Worm (Caenorhabditis elegans) whole organism, early embryonic: ENCODE data around the gene T07F12.1.

ENCODE experiments used
- B0310.2 ChIP-seq: sonication (generic microtip); optimal IDR thresholded peaks from 2 replicates; lab custom pipeline; 2016; ENCODE audit warnings: mild to moderate bottlenecking, missing genetic modification characterization, missing compliant biosample characterization
- F13C5.2 ChIP-seq: sonication (generic microtip); optimal IDR thresholded peaks from 2 replicates; lab custom pipeline; 2017; ENCODE audit warnings: mild to moderate bottlenecking, missing genetic modification characterization, inconsistent platforms, missing compliant biosample characterization
- aly-1 ChIP-seq: sonication (generic microtip); optimal IDR thresholded peaks from 2 replicates; lab custom pipeline; 2016; ENCODE audit warnings: missing genetic modification characterization, missing compliant biosample characterization
- ama-1 ChIP-seq: fragments of 150-350 bp; optimal IDR thresholded peaks from 2 replicates; lab custom pipeline; 2014
- ceh-13 ChIP-seq: fragments of 200-800 bp; sonication (Bioruptor generic); optimal IDR thresholded peaks from 2 replicates; lab custom pipeline; 2018; ENCODE audit warnings: mild to moderate bottlenecking, missing genetic modification characterization, missing compliant biosample characterization
- ceh-36 ChIP-seq: sonication (generic microtip); optimal IDR thresholded peaks from 2 replicates; lab custom pipeline; 2016; ENCODE audit warnings: missing genetic modification characterization, inconsistent platforms, missing compliant biosample characterization
- ets-7 ChIP-seq: sonication (generic microtip); optimal IDR thresholded peaks from 2 replicates; lab custom pipeline; 2016; ENCODE audit warnings: missing genotype, missing genetic modification characterization, missing compliant biosample characterization
- flt-1 ChIP-seq: fragments of 200-800 bp; sonication (Bioruptor generic); IDR thresholded peaks from 2 replicates; pipeline ENCODE4 v1.3.6; 2022; ENCODE audit warnings: missing genetic modification characterization, missing compliant biosample characterization
- hmbx-1 ChIP-seq: sonication (generic microtip); optimal IDR thresholded peaks from 2 replicates; lab custom pipeline; 2016; ENCODE audit warnings: mild to moderate bottlenecking, missing genetic modification characterization, missing compliant biosample characterization
- hmg-4 ChIP-seq: fragments of 200-800 bp; sonication (Bioruptor generic); optimal IDR thresholded peaks from 2 replicates; lab custom pipeline; 2018; ENCODE audit warnings: mild to moderate bottlenecking, missing genetic modification characterization, missing compliant biosample characterization
- hnd-1 ChIP-seq: sonication (generic microtip); optimal IDR thresholded peaks from 2 replicates; lab custom pipeline; 2016; ENCODE audit warnings: missing genetic modification characterization, missing compliant biosample characterization
- pes-1 ChIP-seq: fragments of 200-800 bp; sonication (Bioruptor generic); IDR thresholded peaks from 2 replicates; pipeline ENCODE4 v1.3.6; 2022; ENCODE audit warnings: missing genetic modification reagents, missing genetic modification characterization, missing compliant biosample characterization
- scrt-1 ChIP-seq: fragments of 200-800 bp; sonication (Bioruptor generic); IDR thresholded peaks from 2 replicates; pipeline ENCODE4 v1.3.6; 2022; ENCODE audit warnings: missing genetic modification characterization, missing compliant biosample characterization
- sea-1 ChIP-seq: fragments of 200-800 bp; sonication (Bioruptor generic); conservative IDR thresholded peaks from 2 replicates; pipeline ENCODE4 v1.3.6; 2022; ENCODE audit warnings: missing genetic modification characterization, missing compliant biosample characterization
- tbx-11 ChIP-seq: fragments of 200-800 bp; sonication (Bioruptor generic); IDR thresholded peaks from 2 replicates; pipeline ENCODE4 v1.3.6; 2022; ENCODE audit warnings: missing genetic modification characterization, missing compliant biosample characterization
- tbx-37 ChIP-seq: fragments of 200-800 bp; sonication (Bioruptor generic); conservative IDR thresholded peaks from 2 replicates; pipeline ENCODE4 v1.3.6; 2022; ENCODE audit warnings: missing genetic modification reagents, missing genetic modification characterization, missing compliant biosample characterization
- tra-4 ChIP-seq: sonication (generic microtip); optimal IDR thresholded peaks from 2 replicates; lab custom pipeline; 2017; ENCODE audit warnings: missing genetic modification characterization, missing compliant biosample characterization

T07F12.1 gene

ce11 chrX:4865798-4866197 is 28.1 kb upstream of the T07F12.1 start, which contains the start of gene ntc-1:
TSS of gene ntc-1 (plus strand) at chrX:4866098.
- TF ChIP-seq aly-1 (tag; lab: Kevin White, UChicago): no peak
- TF ChIP-seq hnd-1 (tag; lab: Kevin White, UChicago): no peak
- TF ChIP-seq tra-4 (tag; lab: Kevin White, UChicago): no peak
- no peak for TF ChIP-seq ets-7 (tag; lab: Kevin White, UChicago)
- TF ChIP-seq hmbx-1 (tag; lab: Kevin White, UChicago): no peak
- no peak for TF ChIP-seq hmg-4 (GFP tag; lab: Kevin White, UChicago)
- TF ChIP-seq B0310.2: no peak
- no peak for TF ChIP-seq sea-1 (GFP tag; lab: Robert Waterston, UW)
- no peak for TF ChIP-seq tbx-11
- TF ChIP-seq flt-1 (GFP tag; lab: Robert Waterston, UW): no peak
- no peak for TF ChIP-seq scrt-1
- no peak for TF ChIP-seq ceh-13 (GFP tag; lab: Kevin White, UChicago)
- no peak for TF ChIP-seq pes-1 (GFP tag; lab: Robert Waterston, UW)
- TF ChIP-seq tbx-37 (GFP tag; lab: Robert Waterston, UW): no peak
- TF ChIP-seq ama-1 (lab: Kevin White, UChicago): no peak
- TF ChIP-seq F13C5.2 (tag; lab: Kevin White, UChicago): no peak
- no peak for TF ChIP-seq ceh-36

ce11 chrX:4869627-4870026 is 24.2 kb upstream of the T07F12.1 start:
- TF ChIP-seq flt-1 (GFP tag; lab: Robert Waterston, UW): peak; percentile 3; the same call in 1 of the 2 replicates
- no peak for TF ChIP-seq sea-1 (GFP tag; lab: Robert Waterston, UW)

- TF ChIP-seq flt-1 (GFP tag; lab: Robert Waterston, UW): no peak
- no peak for TF ChIP-seq B0310.2
- TF ChIP-seq hmg-4 (GFP tag; lab: Kevin White, UChicago): no peak
- no peak for TF ChIP-seq ama-1 (lab: Kevin White, UChicago)
- no peak for TF ChIP-seq aly-1 (tag; lab: Kevin White, UChicago)
- TF ChIP-seq ceh-36: no peak
- TF ChIP-seq tra-4 (tag; lab: Kevin White, UChicago): no peak
- no peak for TF ChIP-seq scrt-1
- no peak for TF ChIP-seq hnd-1 (tag; lab: Kevin White, UChicago)
- TF ChIP-seq tbx-37 (GFP tag; lab: Robert Waterston, UW): no peak
- no peak for TF ChIP-seq F13C5.2 (tag; lab: Kevin White, UChicago)
- TF ChIP-seq ceh-13 (GFP tag; lab: Kevin White, UChicago): no peak
- no peak for TF ChIP-seq hmbx-1 (tag; lab: Kevin White, UChicago)
Observed at ce11 chrX:4870683-4871082, 23.2 kb upstream of the T07F12.1 start.

- TF ChIP-seq hmbx-1 (tag; lab: Kevin White, UChicago) (no peak), F13C5.2 (tag; lab: Kevin White, UChicago) (no peak), tbx-37 (GFP tag; lab: Robert Waterston, UW) (no peak), ama-1 (lab: Kevin White, UChicago) (no peak), tra-4 (tag; lab: Kevin White, UChicago) (no peak), sea-1 (GFP tag; lab: Robert Waterston, UW) (no peak), scrt-1 (no peak), flt-1 (GFP tag; lab: Robert Waterston, UW) (no peak), ets-7 (tag; lab: Kevin White, UChicago) (no peak)
Observed at ce11 chrX:4872758-4873157, 21.1 kb upstream of the T07F12.1 start.

- no peak for TF ChIP-seq scrt-1
- no peak for TF ChIP-seq tbx-11
- no peak for TF ChIP-seq ama-1 (lab: Kevin White, UChicago)
- no peak for TF ChIP-seq sea-1 (GFP tag; lab: Robert Waterston, UW)
- TF ChIP-seq pes-1 (GFP tag; lab: Robert Waterston, UW): no peak
- no peak for TF ChIP-seq hmg-4 (GFP tag; lab: Kevin White, UChicago)
- no peak for TF ChIP-seq ets-7 (tag; lab: Kevin White, UChicago)
- no peak for TF ChIP-seq B0310.2
- TF ChIP-seq tbx-37 (GFP tag; lab: Robert Waterston, UW): no peak
- no peak for TF ChIP-seq ceh-36
Observed at ce11 chrX:4875296-4875695, 18.6 kb upstream of the T07F12.1 start.

- no peak for TF ChIP-seq sea-1 (GFP tag; lab: Robert Waterston, UW)
- no peak for TF ChIP-seq flt-1 (GFP tag; lab: Robert Waterston, UW)
- no peak for TF ChIP-seq hmbx-1 (tag; lab: Kevin White, UChicago)
- TF ChIP-seq hmg-4 (GFP tag; lab: Kevin White, UChicago): no peak
- TF ChIP-seq F13C5.2 (tag; lab: Kevin White, UChicago): no peak
- no peak for TF ChIP-seq scrt-1
Observed at ce11 chrX:4876904-4877303, 17.0 kb upstream of the T07F12.1 start, which contains the start of gene tsp-14. TSS of gene tsp-14 (minus strand) at chrX:4876965.

- no peak for TF ChIP-seq hnd-1 (tag; lab: Kevin White, UChicago)
- TF ChIP-seq ceh-13 (GFP tag; lab: Kevin White, UChicago): no peak
- no peak for TF ChIP-seq tbx-37 (GFP tag; lab: Robert Waterston, UW)
- TF ChIP-seq hmbx-1 (tag; lab: Kevin White, UChicago): no peak
- TF ChIP-seq scrt-1: no peak
- TF ChIP-seq ets-7 (tag; lab: Kevin White, UChicago): no peak
- no peak for TF ChIP-seq sea-1 (GFP tag; lab: Robert Waterston, UW)
- no peak for TF ChIP-seq hmg-4 (GFP tag; lab: Kevin White, UChicago)
- no peak for TF ChIP-seq aly-1 (tag; lab: Kevin White, UChicago)
- TF ChIP-seq ama-1 (lab: Kevin White, UChicago): no peak
- no peak for TF ChIP-seq F13C5.2 (tag; lab: Kevin White, UChicago)
- TF ChIP-seq ceh-36: no peak
- TF ChIP-seq tbx-11: no peak
- TF ChIP-seq tra-4 (tag; lab: Kevin White, UChicago): no peak
- no peak for TF ChIP-seq pes-1 (GFP tag; lab: Robert Waterston, UW)
- TF ChIP-seq B0310.2: no peak
Observed at ce11 chrX:4879998-4880397, 13.9 kb upstream of the T07F12.1 start.
